Fruit fly (Drosophila melanogaster): ENCODE data around the gene CG5078.

The CG5078 gene

dm6 chr3L:20551862-20552261, 46.0 kb downstream of the CG5078 start (continued):
- TF ChIP-seq dmrt11E (tag; optimal IDR thresholded peaks at IDR 0.05) (peak; percentile 33), Sox102F (GFP tag; optimal IDR thresholded peaks at IDR 0.05) (peak; percentile 17), CG15073 (GFP tag; optimal IDR thresholded peaks at IDR 0.05) (no peak), sens (GFP tag) (peak; percentile 68), CG12071 (GFP tag; optimal IDR thresholded peaks at IDR 0.05) (no peak), CG10267 (tag; optimal IDR thresholded peaks at IDR 0.05) (peak; percentile 3), Xbp1 (GFP tag; optimal IDR thresholded peaks at IDR 0.05) (peak; percentile 3), fd96Cb (tag; optimal IDR thresholded peaks at IDR 0.05) (peak; percentile 25), CG18599 (GFP tag; optimal IDR thresholded peaks at IDR 0.05) (no peak), Spps (tag; optimal IDR thresholded peaks at IDR 0.05) (no peak), toy (GFP tag; IDR thresholded peaks at IDR 0.05) (no peak), CG6254 (GFP tag; optimal IDR thresholded peaks at IDR 0.05) (peak; percentile 18), zfh1 (GFP tag; IDR thresholded peaks at IDR 0.05) (peak; percentile 9; the same call in 1 of the 3 replicates), gcm2 (GFP tag; optimal IDR thresholded peaks at IDR 0.05) (no peak), CG1647 (GFP tag; optimal IDR thresholded peaks at IDR 0.05) (no peak), CG10979 (tag; optimal IDR thresholded peaks at IDR 0.05) (peak; percentile 39), CG14710 (tag; optimal IDR thresholded peaks at IDR 0.05) (peak; percentile 3), Ets65A (GFP tag) (peak; percentile 95), Mes4 (GFP tag; optimal IDR thresholded peaks at IDR 0.05) (no peak), CG11504 (tag; optimal IDR thresholded peaks at IDR 0.05) (peak; percentile 9), fd64A (GFP tag; optimal IDR thresholded peaks at IDR 0.05) (no peak)

dm6 chr3L:20556371-20556770, 50.5 kb downstream of the CG5078 start:
- TF ChIP-seq tgo (GFP tag; IDR thresholded peaks at IDR 0.05) (0 out of 3 replicates have a peak, but pooled peaks have one; percentile 25), D19A (tag; optimal IDR thresholded peaks at IDR 0.05) (peak; percentile 74), CTCF (GFP tag; optimal IDR thresholded peaks at IDR 0.05) (no peak), croc (GFP tag; conservative IDR thresholded peaks at IDR 0.05) (no peak), Optix (GFP tag; IDR thresholded peaks at IDR 0.05) (no peak), CG30431 (GFP tag; optimal IDR thresholded peaks at IDR 0.05) (no peak), slou (GFP tag; optimal IDR thresholded peaks at IDR 0.05) (no peak), CG17612 (GFP tag; IDR thresholded peaks at IDR 0.05) (no peak), CG10979 (tag; optimal IDR thresholded peaks at IDR 0.05) (peak; percentile 4), Xbp1 (GFP tag; optimal IDR thresholded peaks at IDR 0.05) (no peak), sens (GFP tag) (peak; percentile 80), CG18599 (GFP tag; optimal IDR thresholded peaks at IDR 0.05) (no peak), row (GFP tag; IDR thresholded peaks at IDR 0.05) (peak; percentile 32; the same call in 1 of the 3 replicates), pho (GFP tag; optimal IDR thresholded peaks at IDR 0.05) (no peak), dm (GFP tag; optimal IDR thresholded peaks at IDR 0.05) (no peak), CG1603 (tag; optimal IDR thresholded peaks at IDR 0.05) (peak; percentile 44), bsh (GFP tag; optimal IDR thresholded peaks at IDR 0.05) (peak in 1 of 2 experiments; percentile 41), Hr51 (GFP tag; optimal IDR thresholded peaks at IDR 0.05) (peak in 1 of 2 experiments; percentile 36), pfk (GFP tag; optimal IDR thresholded peaks at IDR 0.05) (no peak), gem (tag; optimal IDR thresholded peaks at IDR 0.05) (peak; percentile 44), CG2116 (GFP tag; optimal IDR thresholded peaks at IDR 0.05) (no peak), Xrp1 (GFP tag; IDR thresholded peaks at IDR 0.05) (peak; percentile 27; the same call in 1 of the 2 replicates), CG11085 (GFP tag; IDR thresholded peaks at IDR 0.05) (no peak), Sox100B (GFP tag; optimal IDR thresholded peaks at IDR 0.05) (peak; percentile 9), hkb (optimal IDR thresholded peaks at IDR 0.05) (no peak), hkb (GFP tag; IDR thresholded peaks at IDR 0.05) (peak; percentile 20; the same call in 1 of the 2 replicates), Spps (tag; optimal IDR thresholded peaks at IDR 0.05) (no peak), HLH3B (GFP tag; IDR thresholded peaks at IDR 0.05) (0 out of 2 replicates have a peak, but pooled peaks have one; percentile 13), pan (optimal IDR thresholded peaks at IDR 0.05) (no peak), pan (GFP tag; optimal IDR thresholded peaks at IDR 0.05 in 1 of 2, IDR thresholded peaks at IDR 0.05 in 1 of 2) (peak in 1 of 2 experiments; percentile 8), CG1233 (GFP tag; optimal IDR thresholded peaks at IDR 0.05) (no peak), chif (GFP tag; optimal IDR thresholded peaks at IDR 0.05) (no peak), fd96Cb (tag; optimal IDR thresholded peaks at IDR 0.05) (peak; percentile 17), Doc2 (GFP tag; IDR thresholded peaks at IDR 0.05) (no peak), CG15269 (tag; optimal IDR thresholded peaks at IDR 0.05) (peak; percentile 13), trem (tag; optimal IDR thresholded peaks at IDR 0.05) (no peak)
